Worm (Caenorhabditis elegans): ENCODE data around the gene C30G4.2.

Gene C30G4.2

DNA sequence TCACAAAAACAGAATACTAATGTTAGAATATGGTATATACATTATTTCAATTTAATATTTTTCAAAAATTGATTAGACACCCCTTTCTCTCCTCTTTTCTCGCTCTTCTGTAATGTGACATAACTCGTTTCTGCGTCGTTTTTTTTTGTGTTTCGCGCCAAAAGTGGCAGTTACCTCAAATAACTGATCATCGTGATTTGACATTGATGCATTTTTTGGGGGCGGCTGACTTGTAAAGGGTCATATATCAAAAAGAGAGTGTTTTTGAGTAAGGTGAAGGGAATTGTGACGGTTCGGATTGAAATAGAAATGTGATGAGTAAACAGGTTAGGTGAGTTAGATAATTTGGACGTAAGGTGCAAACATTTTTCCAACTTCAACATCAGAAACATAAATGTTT, 47.4 kb downstream of the C30G4.2 start:
- TF ChIP-seq sox-2 (GFP tag; IDR thresholded peaks at IDR 0.05): no peak
- no peak for TF ChIP-seq unc-42 (tag; optimal IDR thresholded peaks at IDR 0.05)
- no peak for TF ChIP-seq pros-1 (tag; optimal IDR thresholded peaks at IDR 0.05)
- no peak for TF ChIP-seq fax-1 (tag; optimal IDR thresholded peaks at IDR 0.05)
- TF ChIP-seq ceh-2 (tag; optimal IDR thresholded peaks at IDR 0.05): no peak
- no peak for TF ChIP-seq unc-86 (tag; optimal IDR thresholded peaks at IDR 0.05)
- TF ChIP-seq zip-5 (tag; optimal IDR thresholded peaks at IDR 0.05): no peak
- TF ChIP-seq pax-1 (tag; optimal IDR thresholded peaks at IDR 0.05): no peak
- TF ChIP-seq ceh-34 (tag; optimal IDR thresholded peaks at IDR 0.05): no peak
- TF ChIP-seq lim-6 (tag; optimal IDR thresholded peaks at IDR 0.05): no peak

- no peak for TF ChIP-seq ceh-24 (tag; optimal IDR thresholded peaks at IDR 0.05)
- no peak for TF ChIP-seq fax-1 (tag; optimal IDR thresholded peaks at IDR 0.05)
- no peak for TF ChIP-seq nfya-1 (tag; optimal IDR thresholded peaks at IDR 0.05)
- TF ChIP-seq madf-2 (tag; optimal IDR thresholded peaks at IDR 0.05): no peak
- no peak for TF ChIP-seq dmd-4 (tag; optimal IDR thresholded peaks at IDR 0.05; ENCODE audit: borderline replicate concordance)
- TF ChIP-seq ceh-9 (tag; optimal IDR thresholded peaks at IDR 0.05): no peak
Measured at ce11 chrX:16995886-16996283, 49.5 kb downstream of the C30G4.2 start.

- TF ChIP-seq lim-6 (tag; optimal IDR thresholded peaks at IDR 0.05) (no peak), hlh-13 (GFP tag; optimal IDR thresholded peaks at IDR 0.05) (no peak), ceh-9 (tag; optimal IDR thresholded peaks at IDR 0.05) (no peak), fkh-10 (GFP tag; optimal IDR thresholded peaks at IDR 0.05) (no peak), pat-9 (tag; optimal IDR thresholded peaks at IDR 0.05) (no peak)
Measured at ce11 chrX:16995149-16995885, 50.1 kb downstream of the C30G4.2 start.

ce11 chrX:16994417-16994816, 51.0 kb downstream of the C30G4.2 start:
- TF ChIP-seq pha-4 (tag; optimal IDR thresholded peaks at IDR 0.05): no peak
- no peak for TF ChIP-seq hlh-30 (tag; optimal IDR thresholded peaks at IDR 0.05; ENCODE audit: insufficient read depth)
